Worm (Caenorhabditis elegans) whole organism, L1 larva: Measurements from ENCODE around the gene mlc-1.

Source experiments
- C16A3.4 ChIP-seq: fragments of 150-350 bp; optimal IDR thresholded peaks from 2 replicates; lab custom pipeline; 2014; ENCODE audit warnings: missing biosample characterization, missing genetic modification characterization
- Y116A8C.19 ChIP-seq: sonication (generic microtip); optimal IDR thresholded peaks from 2 replicates; lab custom pipeline; 2016; ENCODE audit warnings: missing compliant biosample characterization, missing genetic modification characterization, borderline replicate concordance
- aha-1 ChIP-seq: fragments of 150-350 bp; optimal IDR thresholded peaks from 2 replicates; lab custom pipeline; 2014; ENCODE audit warnings: missing biosample characterization, missing genetic modification characterization
- alr-1 ChIP-seq: fragments of 200-800 bp; sonication (Bioruptor generic); optimal IDR thresholded peaks from 2 replicates; lab custom pipeline; 2018; ENCODE audit warnings: borderline replicate concordance, mild to moderate bottlenecking, missing genetic modification characterization, missing compliant biosample characterization
- ceh-63 ChIP-seq: fragments of 200-800 bp; sonication (Bioruptor generic); optimal IDR thresholded peaks from 2 replicates; lab custom pipeline; 2018; ENCODE audit warnings: mild to moderate bottlenecking, missing genetic modification characterization, missing compliant biosample characterization
- ceh-82 ChIP-seq, 3 experiments: fragments of 150-350 bp in 1 of 3; sonication (generic microtip) in 2 of 3; optimal IDR thresholded peaks; 2 replicates each; lab custom pipeline; 2014 to 2017; ENCODE audit warnings: missing biosample characterization in 3 of 3, missing genetic modification characterization in 3 of 3
- ceh-88 ChIP-seq: fragments of 200-800 bp; sonication (Bioruptor generic); IDR thresholded peaks from 2 replicates; pipeline ENCODE4 v1.3.6; 2022; ENCODE audit warnings: missing genetic modification characterization, missing compliant biosample characterization
- ceh-90 ChIP-seq: sonication (generic microtip); optimal IDR thresholded peaks from 2 replicates; lab custom pipeline; 2016; ENCODE audit warnings: missing genetic modification characterization, missing compliant biosample characterization
- ces-1 ChIP-seq: fragments of 150-350 bp; optimal IDR thresholded peaks from 2 replicates; lab custom pipeline; 2014; ENCODE audit warnings: missing biosample characterization, missing genetic modification reagents, missing genetic modification characterization
- dpl-1 ChIP-seq, 3 experiments: fragments of 150-350 bp in 2 of 3; sonication (generic microtip) in 1 of 3; optimal IDR thresholded peaks; 2 replicates each; lab custom pipeline; 2014 to 2017; ENCODE audit warnings: missing biosample characterization in 3 of 3, missing genetic modification characterization in 3 of 3, missing genetic modification reagents in 3 of 3
- efl-1 ChIP-seq, 4 experiments: fragments of 150-350 bp; optimal IDR thresholded peaks in 3 of 4; peaks in 1 of 4; 1 replicate in 1 of 4; 2 replicates in 3 of 4; lab custom pipeline; 2014; ENCODE audit warnings: missing biosample characterization in 2 of 4, missing genetic modification characterization in 2 of 4, missing genetic modification reagents in 2 of 4
- elt-3 ChIP-seq, 6 experiments: fragments of 150-350 bp in 1 of 6; sonication (generic microtip); optimal IDR thresholded peaks; 2 replicates each; lab custom pipeline; 2017 to 2018; ENCODE audit warnings: missing biosample characterization in 6 of 6, missing genetic modification characterization in 6 of 6, inconsistent platforms in 1 of 6
- ets-5 ChIP-seq: fragments of 200-800 bp; sonication (Bioruptor generic); IDR thresholded peaks from 2 replicates; pipeline ENCODE4 v1.3.6; 2022; ENCODE audit warnings: missing genetic modification characterization, missing compliant biosample characterization
- fkh-10 ChIP-seq: sonication (generic microtip); optimal IDR thresholded peaks from 2 replicates; lab custom pipeline; 2017; ENCODE audit warnings: missing biosample characterization, missing genetic modification reagents, missing genetic modification characterization
- fkh-8 ChIP-seq: sonication (generic microtip); optimal IDR thresholded peaks from 2 replicates; lab custom pipeline; 2016; ENCODE audit warnings: mild to moderate bottlenecking, missing genetic modification characterization, missing compliant biosample characterization
- hlh-17 ChIP-seq: fragments of 200-800 bp; sonication (Bioruptor generic); optimal IDR thresholded peaks from 2 replicates; lab custom pipeline; 2018; ENCODE audit warnings: missing genetic modification characterization, mild to moderate bottlenecking, missing compliant biosample characterization, moderate library complexity, borderline replicate concordance
- hlh-4 ChIP-seq: sonication (generic microtip); optimal IDR thresholded peaks from 2 replicates; lab custom pipeline; 2016; ENCODE audit warnings: mild to moderate bottlenecking, missing genetic modification characterization, missing compliant biosample characterization
- hpl-2 ChIP-seq: fragments of 150-350 bp; optimal IDR thresholded peaks from 2 replicates; lab custom pipeline; 2014; ENCODE audit warnings: missing biosample characterization, missing genetic modification reagents, missing genetic modification characterization
- jun-1 ChIP-seq: fragments of 150-350 bp; optimal IDR thresholded peaks from 2 replicates; lab custom pipeline; 2014; ENCODE audit warnings: missing biosample characterization, missing genetic modification reagents, missing genetic modification characterization
- lin-15B ChIP-seq: fragments of 150-350 bp; sonication (generic microtip); optimal IDR thresholded peaks from 3 replicates; lab custom pipeline; 2014; ENCODE audit warnings: missing biosample characterization, missing genetic modification characterization
- lin-39 ChIP-seq: fragments of 150-350 bp; optimal IDR thresholded peaks from 2 replicates; lab custom pipeline; 2014; ENCODE audit warnings: missing biosample characterization, missing genetic modification reagents, missing genetic modification characterization
- lir-3 ChIP-seq: sonication (generic microtip); optimal IDR thresholded peaks from 2 replicates; lab custom pipeline; 2016; ENCODE audit warnings: mild to moderate bottlenecking, missing genetic modification characterization, moderate library complexity, missing compliant biosample characterization; ENCODE audit not compliant: poor library complexity
- mab-9 ChIP-seq: fragments of 200-800 bp; sonication (Bioruptor generic); IDR thresholded peaks from 2 replicates; pipeline ENCODE4 v1.3.6; 2022; ENCODE audit warnings: missing genetic modification reagents, missing genetic modification characterization, missing compliant biosample characterization
- mdl-1 ChIP-seq, 2 experiments: fragments of 150-350 bp; optimal IDR thresholded peaks; 2 replicates each; lab custom pipeline; 2014 to 2017; ENCODE audit warnings: missing biosample characterization in 2 of 2, missing genetic modification characterization in 2 of 2, inconsistent platforms in 1 of 2
- mef-2 ChIP-seq: fragments of 150-350 bp; optimal IDR thresholded peaks from 2 replicates; lab custom pipeline; 2014; ENCODE audit warnings: missing biosample characterization, missing genetic modification characterization
- mep-1 ChIP-seq: fragments of 150-350 bp; optimal IDR thresholded peaks from 2 replicates; lab custom pipeline; 2014; ENCODE audit warnings: missing biosample characterization, missing genetic modification characterization
- nhr-11 ChIP-seq: fragments of 150-350 bp; optimal IDR thresholded peaks from 2 replicates; lab custom pipeline; 2014; ENCODE audit warnings: missing biosample characterization, missing genetic modification characterization
- nhr-12 ChIP-seq: sonication (generic microtip); optimal IDR thresholded peaks from 2 replicates; lab custom pipeline; 2017; ENCODE audit warnings: missing biosample characterization, missing genetic modification characterization
- nhr-19 ChIP-seq: fragments of 200-800 bp; sonication (Bioruptor generic); conservative IDR thresholded peaks from 2 replicates; pipeline ENCODE4 v1.3.6; 2022; ENCODE audit warnings: missing genetic modification characterization, missing compliant biosample characterization
- nhr-20 ChIP-seq: sonication (generic microtip); optimal IDR thresholded peaks from 2 replicates; lab custom pipeline; 2016; ENCODE audit warnings: mild to moderate bottlenecking, missing genetic modification characterization, missing compliant biosample characterization
- nhr-237 ChIP-seq: fragments of 150-350 bp; optimal IDR thresholded peaks from 2 replicates; lab custom pipeline; 2014; ENCODE audit warnings: missing biosample characterization, missing genetic modification characterization
- nhr-47 ChIP-seq: sonication (generic microtip); optimal IDR thresholded peaks from 2 replicates; lab custom pipeline; 2016; ENCODE audit warnings: mild to moderate bottlenecking, missing genetic modification characterization, moderate library complexity, missing compliant biosample characterization
- nhr-71 ChIP-seq: sonication (generic microtip); optimal IDR thresholded peaks from 2 replicates; lab custom pipeline; 2016; ENCODE audit warnings: mild to moderate bottlenecking, missing genetic modification characterization, moderate library complexity, missing compliant biosample characterization
- nhr-76 ChIP-seq: sonication (generic microtip); optimal IDR thresholded peaks from 2 replicates; lab custom pipeline; 2017; ENCODE audit warnings: missing biosample characterization, missing genetic modification characterization
- nhr-77 ChIP-seq: fragments of 150-350 bp; optimal IDR thresholded peaks from 2 replicates; lab custom pipeline; 2014; ENCODE audit warnings: missing biosample characterization, missing genetic modification characterization
- nhr-84 ChIP-seq: sonication (generic microtip); optimal IDR thresholded peaks from 2 replicates; lab custom pipeline; 2017; ENCODE audit warnings: missing biosample characterization, missing genetic modification characterization
- nhr-85 ChIP-seq: sonication (generic microtip); peaks from one replicate; lab custom pipeline; 2016; ENCODE audit warnings: missing genetic modification characterization, inconsistent platforms, missing compliant biosample characterization
- pag-3 ChIP-seq: sonication (generic microtip); optimal IDR thresholded peaks from 2 replicates; lab custom pipeline; 2017; ENCODE audit warnings: missing genetic modification characterization, mild to moderate bottlenecking, missing compliant biosample characterization, antibody characterized with exemption, borderline replicate concordance; ENCODE audit not compliant: insufficient read depth
- pax-3 ChIP-seq: fragments of 200-800 bp; sonication (Bioruptor generic); optimal IDR thresholded peaks from 2 replicates; lab custom pipeline; 2018; ENCODE audit warnings: mild to moderate bottlenecking, missing genetic modification characterization, moderate library complexity, missing compliant biosample characterization
- pqm-1 ChIP-seq: sonication (generic microtip); optimal IDR thresholded peaks from 3 replicates; lab custom pipeline; 2017; ENCODE audit warnings: missing biosample characterization, missing genetic modification characterization
- rnt-1 ChIP-seq: sonication (generic microtip); optimal IDR thresholded peaks from 2 replicates; lab custom pipeline; 2016; ENCODE audit warnings: mild to moderate bottlenecking, missing genetic modification characterization, moderate library complexity, missing compliant biosample characterization
- skn-1 ChIP-seq: fragments of 150-350 bp; optimal IDR thresholded peaks from 2 replicates; lab custom pipeline; 2014; ENCODE audit warnings: missing biosample characterization, missing genetic modification characterization
- snu-23 ChIP-seq: sonication (generic microtip); optimal IDR thresholded peaks from 2 replicates; lab custom pipeline; 2016; ENCODE audit warnings: missing genetic modification characterization, missing compliant biosample characterization
- sptf-1 ChIP-seq: fragments of 150-350 bp; optimal IDR thresholded peaks from 2 replicates; lab custom pipeline; 2014; ENCODE audit warnings: missing biosample characterization, missing genetic modification characterization
- swsn-7 ChIP-seq: sonication (generic microtip); optimal IDR thresholded peaks from 2 replicates; lab custom pipeline; 2016; ENCODE audit warnings: missing genetic modification characterization, missing compliant biosample characterization
- tbx-2 ChIP-seq: sonication (generic microtip); optimal IDR thresholded peaks from 2 replicates; lab custom pipeline; 2016; ENCODE audit warnings: missing genetic modification characterization, missing compliant biosample characterization
- unc-130 ChIP-seq: fragments of 150-350 bp; optimal IDR thresholded peaks from 2 replicates; lab custom pipeline; 2017; ENCODE audit warnings: missing biosample characterization, missing genetic modification characterization, inconsistent platforms
- unc-30 ChIP-seq: sonication (generic microtip); optimal IDR thresholded peaks from 2 replicates; lab custom pipeline; 2017; ENCODE audit warnings: missing biosample characterization, missing genetic modification characterization
- unc-62 ChIP-seq: fragments of 150-350 bp; optimal IDR thresholded peaks from 2 replicates; lab custom pipeline; 2014; ENCODE audit warnings: missing biosample characterization, missing genetic modification reagents, missing genetic modification characterization
- zip-4 ChIP-seq: fragments of 200-800 bp; sonication (Bioruptor generic); optimal IDR thresholded peaks from 2 replicates; lab custom pipeline; 2018; ENCODE audit warnings: mild to moderate bottlenecking, missing genetic modification characterization, moderate library complexity, missing compliant biosample characterization
- ztf-11 ChIP-seq, 2 experiments: sonication (generic microtip); optimal IDR thresholded peaks; 2 replicates each; lab custom pipeline; 2016 to 2017; ENCODE audit warnings: missing genetic modification characterization in 2 of 2, missing biosample characterization in 1 of 2, missing compliant biosample characterization in 1 of 2
- ztf-4 ChIP-seq: fragments of 150-350 bp; optimal IDR thresholded peaks from 2 replicates; lab custom pipeline; 2014; ENCODE audit warnings: missing biosample characterization, missing genetic modification characterization

Gene mlc-1

DNA sequence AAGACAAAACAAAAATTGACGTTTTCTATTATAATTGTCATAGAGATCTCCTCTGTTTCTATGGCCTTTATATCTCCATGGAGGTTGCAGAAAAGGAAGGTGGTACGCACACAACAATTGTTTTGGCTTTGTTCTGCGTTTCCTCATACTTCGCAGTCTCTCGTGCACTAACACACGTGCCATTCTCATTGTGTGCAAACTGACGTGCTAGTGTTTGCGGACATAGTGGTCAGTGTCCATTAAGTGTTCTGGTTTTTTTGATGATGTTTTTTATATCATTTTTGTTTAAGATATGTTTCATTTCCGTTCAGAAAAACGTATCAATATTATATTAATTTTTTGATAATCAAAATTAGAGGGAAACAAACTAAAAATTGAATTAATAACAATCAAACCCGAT is 7.6 kb upstream of the mlc-1 start, which contains the start of gene C36E6.2 (continued):
- TF ChIP-seq elt-3 (tag; optimal IDR thresholded peaks at IDR 0.05; lab: Kevin White, UChicago) (peak in 2 of 6 experiments; percentile 48 to 78), ztf-11 (tag; optimal IDR thresholded peaks at IDR 0.05; lab: Kevin White, UChicago) (peak in 1 of 2 experiments; percentile 15), lin-15B (tag; lab: Kevin White, UChicago) (no peak), efl-1 (optimal IDR thresholded peaks at IDR 0.05; lab: Kevin White, UChicago) (peak; percentile 61 to 70), efl-1 (GFP tag; optimal IDR thresholded peaks at IDR 0.05 in 1 of 2; lab: Kevin White, UChicago) (peak; percentile 52 to 92), ets-5 (no peak), fkh-8 (tag; lab: Kevin White, UChicago) (peak; percentile 78), aha-1 (tag; lab: Kevin White, UChicago) (no peak), nhr-76 (tag; lab: Kevin White, UChicago) (no peak), nhr-20 (tag; lab: Kevin White, UChicago) (peak; percentile 85), Y116A8C.19 (no peak), nhr-237 (tag; lab: Kevin White, UChicago) (peak; percentile 32), mep-1 (peak; percentile 97), snu-23 (peak; percentile 89), hpl-2 (GFP tag; lab: Kevin White, UChicago) (no peak), unc-62 (GFP tag; lab: Kevin White, UChicago) (no peak), mab-9 (GFP tag; lab: Robert Waterston, UW) (no peak), rnt-1 (peak; percentile 85), ceh-90 (no peak), nhr-84 (tag; lab: Kevin White, UChicago) (no peak), ces-1 (GFP tag; lab: Kevin White, UChicago) (no peak), hlh-17 (GFP tag; lab: Kevin White, UChicago) (no peak), swsn-7 (tag; lab: Kevin White, UChicago) (peak; percentile 79), nhr-12 (tag; lab: Kevin White, UChicago) (no peak), zip-4 (GFP tag; lab: Kevin White, UChicago) (no peak), tbx-2 (tag; lab: Kevin White, UChicago) (peak; percentile 77), pqm-1 (tag; lab: Kevin White, UChicago) (no peak), nhr-19 (GFP tag; lab: Robert Waterston, UW) (peak; percentile 75), lin-39 (peak; percentile 29), nhr-85 (tag; lab: Kevin White, UChicago) (peak; percentile 83), nhr-47 (tag; lab: Kevin White, UChicago) (peak; percentile 82), ceh-88 (no peak), mef-2 (tag; lab: Kevin White, UChicago) (no peak), alr-1 (tag; lab: Kevin White, UChicago) (no peak), ceh-82 (tag; optimal IDR thresholded peaks at IDR 0.05; lab: Kevin White, UChicago) (peak; percentile 72 to 75 (median 74)), fkh-10 (GFP tag; lab: Kevin White, UChicago) (peak; percentile 30), pax-3 (tag; lab: Kevin White, UChicago) (no peak), unc-30 (no peak), sptf-1 (tag; lab: Kevin White, UChicago) (no peak), unc-130 (tag; lab: Kevin White, UChicago) (peak; percentile 88), mdl-1 (tag; optimal IDR thresholded peaks at IDR 0.05; lab: Kevin White, UChicago) (peak; percentile 93 to 100), ceh-63 (GFP tag; lab: Kevin White, UChicago) (no peak), lir-3 (peak; percentile 42), nhr-71 (tag; lab: Kevin White, UChicago) (peak; percentile 89), dpl-1 (GFP tag; optimal IDR thresholded peaks at IDR 0.05; lab: Kevin White, UChicago) (peak in 2 of 3 experiments; percentile 59 to 64), pag-3 (peak; percentile 96), jun-1 (tag; lab: Kevin White, UChicago) (peak; percentile 20), hlh-4 (tag; lab: Kevin White, UChicago) (no peak), skn-1 (peak; percentile 72), nhr-77 (tag; lab: Kevin White, UChicago) (no peak), C16A3.4 (tag; lab: Kevin White, UChicago) (peak; percentile 73), ztf-4 (tag; lab: Kevin White, UChicago) (peak; percentile 75), nhr-11 (tag; lab: Kevin White, UChicago) (peak; percentile 32)
